Worm (Caenorhabditis elegans) whole organism, early embryonic: Measurements from ENCODE around the gene srw-43.
"Not testable (repeated sequence)": the region's sequence is repeated elsewhere in the genome, so short reads cannot be mapped to it uniquely, and the experiment has no call there.

Source experiments
- B0310.2 ChIP-seq: sonication (generic microtip); optimal IDR thresholded peaks from 2 replicates; lab custom pipeline; 2016; ENCODE audit warnings: mild to moderate bottlenecking, missing genetic modification characterization, missing compliant biosample characterization
- F13C5.2 ChIP-seq: sonication (generic microtip); optimal IDR thresholded peaks from 2 replicates; lab custom pipeline; 2017; ENCODE audit warnings: mild to moderate bottlenecking, missing genetic modification characterization, inconsistent platforms, missing compliant biosample characterization
- aly-1 ChIP-seq: sonication (generic microtip); optimal IDR thresholded peaks from 2 replicates; lab custom pipeline; 2016; ENCODE audit warnings: missing genetic modification characterization, missing compliant biosample characterization
- ama-1 ChIP-seq: fragments of 150-350 bp; optimal IDR thresholded peaks from 2 replicates; lab custom pipeline; 2014
- ceh-13 ChIP-seq: fragments of 200-800 bp; sonication (Bioruptor generic); optimal IDR thresholded peaks from 2 replicates; lab custom pipeline; 2018; ENCODE audit warnings: mild to moderate bottlenecking, missing genetic modification characterization, missing compliant biosample characterization
- ceh-36 ChIP-seq: sonication (generic microtip); optimal IDR thresholded peaks from 2 replicates; lab custom pipeline; 2016; ENCODE audit warnings: missing genetic modification characterization, inconsistent platforms, missing compliant biosample characterization
- ets-7 ChIP-seq: sonication (generic microtip); optimal IDR thresholded peaks from 2 replicates; lab custom pipeline; 2016; ENCODE audit warnings: missing genotype, missing genetic modification characterization, missing compliant biosample characterization
- flt-1 ChIP-seq: fragments of 200-800 bp; sonication (Bioruptor generic); IDR thresholded peaks from 2 replicates; pipeline ENCODE4 v1.3.6; 2022; ENCODE audit warnings: missing genetic modification characterization, missing compliant biosample characterization
- hmbx-1 ChIP-seq: sonication (generic microtip); optimal IDR thresholded peaks from 2 replicates; lab custom pipeline; 2016; ENCODE audit warnings: mild to moderate bottlenecking, missing genetic modification characterization, missing compliant biosample characterization
- hmg-4 ChIP-seq: fragments of 200-800 bp; sonication (Bioruptor generic); optimal IDR thresholded peaks from 2 replicates; lab custom pipeline; 2018; ENCODE audit warnings: mild to moderate bottlenecking, missing genetic modification characterization, missing compliant biosample characterization
- hnd-1 ChIP-seq: sonication (generic microtip); optimal IDR thresholded peaks from 2 replicates; lab custom pipeline; 2016; ENCODE audit warnings: missing genetic modification characterization, missing compliant biosample characterization
- pes-1 ChIP-seq: fragments of 200-800 bp; sonication (Bioruptor generic); IDR thresholded peaks from 2 replicates; pipeline ENCODE4 v1.3.6; 2022; ENCODE audit warnings: missing genetic modification reagents, missing genetic modification characterization, missing compliant biosample characterization
- scrt-1 ChIP-seq: fragments of 200-800 bp; sonication (Bioruptor generic); IDR thresholded peaks from 2 replicates; pipeline ENCODE4 v1.3.6; 2022; ENCODE audit warnings: missing genetic modification characterization, missing compliant biosample characterization
- sea-1 ChIP-seq: fragments of 200-800 bp; sonication (Bioruptor generic); conservative IDR thresholded peaks from 2 replicates; pipeline ENCODE4 v1.3.6; 2022; ENCODE audit warnings: missing genetic modification characterization, missing compliant biosample characterization
- tbx-11 ChIP-seq: fragments of 200-800 bp; sonication (Bioruptor generic); IDR thresholded peaks from 2 replicates; pipeline ENCODE4 v1.3.6; 2022; ENCODE audit warnings: missing genetic modification characterization, missing compliant biosample characterization
- tbx-37 ChIP-seq: fragments of 200-800 bp; sonication (Bioruptor generic); conservative IDR thresholded peaks from 2 replicates; pipeline ENCODE4 v1.3.6; 2022; ENCODE audit warnings: missing genetic modification reagents, missing genetic modification characterization, missing compliant biosample characterization
- tra-4 ChIP-seq: sonication (generic microtip); optimal IDR thresholded peaks from 2 replicates; lab custom pipeline; 2017; ENCODE audit warnings: missing genetic modification characterization, missing compliant biosample characterization

srw-43 gene

DNA sequence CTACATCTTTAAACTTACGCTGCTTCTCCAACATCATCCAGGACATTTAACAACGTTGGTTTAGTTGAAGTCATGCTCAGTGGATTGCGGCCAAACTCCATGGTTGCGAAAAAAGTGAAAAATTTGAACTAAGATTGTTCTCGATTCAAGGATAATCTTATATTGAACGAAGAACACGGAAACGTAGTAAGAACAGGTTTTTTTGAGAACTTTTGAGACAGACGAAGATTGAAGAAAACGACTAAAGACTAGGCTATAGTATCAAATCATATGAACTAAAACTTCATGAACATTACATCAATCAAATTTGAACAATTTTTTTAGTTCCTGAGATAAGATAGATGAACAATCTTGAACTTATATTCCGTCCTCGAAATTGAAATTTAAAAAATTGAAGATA, 38.7 kb upstream of the srw-43 start, which contains the start of gene W06G6.10:
TSS of gene W06G6.10 (minus strand) at position 101 of the 400 bp plus-strand sequence.
- TF ChIP-seq hmbx-1: no peak

DNA sequence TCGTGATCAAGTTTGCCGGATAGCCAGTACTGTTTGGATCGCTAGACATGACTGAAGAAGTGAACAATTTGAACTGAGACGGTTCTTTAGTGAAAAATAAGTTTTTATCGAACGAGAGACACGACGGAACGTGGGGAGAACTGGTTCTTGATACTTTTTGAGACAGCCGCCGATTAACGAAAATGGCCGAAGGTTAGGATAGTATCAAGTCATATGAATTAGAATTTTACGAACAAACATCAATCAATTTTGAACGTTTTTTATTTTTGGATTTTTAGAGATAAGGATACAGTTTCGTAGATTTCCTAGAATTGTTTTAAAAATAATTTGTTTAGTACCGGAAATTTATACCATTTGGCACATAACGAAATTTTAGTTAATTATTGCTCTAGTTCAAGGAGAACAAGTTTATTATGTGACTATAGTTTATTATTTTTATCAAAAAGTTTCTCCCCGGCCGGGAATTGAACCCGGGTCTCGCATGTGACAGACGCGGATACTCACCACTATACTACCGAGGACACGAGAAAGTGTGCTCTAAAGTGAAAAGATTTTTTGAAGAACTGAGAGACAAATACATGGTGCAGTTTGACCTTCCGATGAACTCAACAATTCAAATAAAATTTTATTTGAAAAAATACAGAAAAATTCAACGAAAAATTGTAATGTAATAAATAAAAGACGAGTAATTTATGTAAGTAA, 37.4 kb upstream of the srw-43 start, which contains the start of gene W06G6.20:
TSS of gene W06G6.20 (minus strand) at position 51 of the 702 bp plus-strand sequence.
- no peak for TF ChIP-seq F13C5.2 (tag; lab: Kevin White, UChicago)
- no peak for TF ChIP-seq tbx-37

DNA sequence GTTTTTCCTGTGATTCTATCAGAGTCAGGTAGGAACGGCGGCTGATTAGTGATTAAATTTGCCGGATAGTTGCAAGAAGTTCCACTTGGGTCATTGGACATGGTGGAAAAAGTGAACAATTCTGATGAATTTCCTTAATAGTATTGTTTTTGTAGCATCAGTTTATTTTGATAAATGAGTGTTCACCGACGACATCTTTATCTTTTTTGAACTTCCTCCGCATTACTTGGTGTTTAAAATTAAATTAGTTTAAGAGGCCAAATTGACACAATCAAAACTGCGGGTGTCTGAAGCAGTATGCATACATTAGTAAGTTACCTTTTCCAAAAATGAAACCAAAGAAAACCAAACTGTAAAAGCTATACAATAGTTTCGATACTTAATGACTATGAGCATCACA, 36.6 kb upstream of the srw-43 start, which contains the start of gene W06G6.11:
TSS of gene W06G6.11 (minus strand) at position 101 of the 400 bp plus-strand sequence.
- TF ChIP-seq sea-1 (GFP tag; lab: Robert Waterston, UW); ceh-36 (tag; lab: Kevin White, UChicago); B0310.2: not testable (repeated sequence)

DNA sequence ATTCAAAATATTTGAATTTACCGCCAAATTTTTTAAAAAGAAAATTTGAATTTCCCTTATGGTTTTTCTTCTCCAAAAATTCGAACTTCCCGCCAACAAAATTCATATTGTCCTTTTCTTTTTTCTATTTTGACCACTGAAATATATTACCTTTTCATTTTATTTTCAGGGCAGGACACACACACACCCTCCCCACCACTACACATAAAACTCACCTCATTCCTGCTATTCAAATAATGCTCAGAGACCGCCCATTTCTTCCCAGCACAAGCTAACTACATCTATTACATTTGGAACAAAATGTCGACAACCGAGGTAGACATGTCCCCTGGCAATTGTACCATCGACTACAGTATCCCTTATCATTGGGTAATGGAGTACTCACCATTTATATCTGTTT, 31.6 kb upstream of the srw-43 start, which contains the start of gene W06G6.15:
TSS of gene W06G6.15 (plus strand) at position 301 of the 400 bp plus-strand sequence.
- not testable (repeated sequence) for TF ChIP-seq ets-7, tra-4, F13C5.2 (tag; lab: Kevin White, UChicago)

DNA sequence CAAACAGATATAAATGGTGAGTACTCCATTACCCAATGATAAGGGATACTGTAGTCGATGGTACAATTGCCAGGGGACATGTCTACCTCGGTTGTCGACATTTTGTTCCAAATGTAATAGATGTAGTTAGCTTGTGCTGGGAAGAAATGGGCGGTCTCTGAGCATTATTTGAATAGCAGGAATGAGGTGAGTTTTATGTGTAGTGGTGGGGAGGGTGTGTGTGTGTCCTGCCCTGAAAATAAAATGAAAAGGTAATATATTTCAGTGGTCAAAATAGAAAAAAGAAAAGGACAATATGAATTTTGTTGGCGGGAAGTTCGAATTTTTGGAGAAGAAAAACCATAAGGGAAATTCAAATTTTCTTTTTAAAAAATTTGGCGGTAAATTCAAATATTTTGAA, 25.0 kb upstream of the srw-43 start, which contains the start of gene Y70C5B.2:
TSS of gene Y70C5B.2 (minus strand) at position 101 of the 400 bp plus-strand sequence.
- TF ChIP-seq aly-1 (tag; lab: Kevin White, UChicago); tbx-37; tbx-11 (GFP tag; lab: Robert Waterston, UW): not testable (repeated sequence)

DNA sequence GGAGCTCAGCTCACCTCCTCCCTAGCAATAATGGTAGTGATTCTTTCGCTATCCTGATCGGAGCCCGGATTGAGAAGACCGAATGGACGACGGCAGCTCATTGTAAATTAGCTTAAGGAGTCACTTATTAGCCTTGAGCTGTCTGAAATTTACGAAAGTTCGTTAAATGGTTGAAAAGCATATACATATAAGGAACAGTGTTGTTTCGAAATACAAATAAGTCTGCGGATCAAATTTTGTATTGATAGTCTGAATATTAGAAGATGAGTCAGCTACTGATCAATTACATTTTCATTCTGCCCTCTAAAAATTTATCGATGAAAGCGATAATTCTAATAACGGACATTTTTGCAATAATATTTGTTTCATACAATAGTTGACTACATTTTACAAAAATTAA, 19.2 kb upstream of the srw-43 start, which contains the start of gene F14F8.14:
TSS of gene F14F8.14 (minus strand) at position 101 of the 400 bp plus-strand sequence.
- TF ChIP-seq ceh-36 (tag; lab: Kevin White, UChicago): no peak
- no peak for TF ChIP-seq B0310.2
- TF ChIP-seq hnd-1 (tag; lab: Kevin White, UChicago): no peak

DNA sequence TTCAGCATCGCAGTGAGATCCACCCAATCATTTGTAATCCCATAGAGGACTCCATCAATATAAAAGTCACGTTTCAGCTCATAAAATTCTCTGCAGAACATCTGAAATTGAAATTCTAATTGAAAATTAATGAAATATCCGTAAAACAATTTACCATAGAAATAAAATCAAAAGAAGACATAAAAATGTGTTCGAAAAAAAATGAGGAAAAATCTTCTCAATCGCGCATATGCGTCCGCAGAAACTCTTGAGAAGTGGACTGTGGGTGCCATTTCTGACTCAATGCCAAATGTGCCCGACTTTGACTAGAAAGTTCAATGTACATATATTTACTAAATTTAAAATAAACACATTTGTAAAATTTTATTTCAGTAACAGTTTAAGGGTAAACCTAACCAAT, 17.4 kb upstream of the srw-43 start, which contains the start of gene F14F8.9:
TSS of gene F14F8.9 (minus strand) at position 101 of the 400 bp plus-strand sequence.
- no peak for TF ChIP-seq ets-7 (tag; lab: Kevin White, UChicago)
- TF ChIP-seq ceh-13: no peak
- no peak for TF ChIP-seq aly-1 (tag; lab: Kevin White, UChicago)
- TF ChIP-seq tbx-11 (GFP tag; lab: Robert Waterston, UW): no peak
- TF ChIP-seq hmg-4 (GFP tag; lab: Kevin White, UChicago): no peak
- TF ChIP-seq B0310.2: no peak
- no peak for TF ChIP-seq scrt-1 (GFP tag; lab: Robert Waterston, UW)
- no peak for TF ChIP-seq tra-4 (tag; lab: Kevin White, UChicago)

DNA sequence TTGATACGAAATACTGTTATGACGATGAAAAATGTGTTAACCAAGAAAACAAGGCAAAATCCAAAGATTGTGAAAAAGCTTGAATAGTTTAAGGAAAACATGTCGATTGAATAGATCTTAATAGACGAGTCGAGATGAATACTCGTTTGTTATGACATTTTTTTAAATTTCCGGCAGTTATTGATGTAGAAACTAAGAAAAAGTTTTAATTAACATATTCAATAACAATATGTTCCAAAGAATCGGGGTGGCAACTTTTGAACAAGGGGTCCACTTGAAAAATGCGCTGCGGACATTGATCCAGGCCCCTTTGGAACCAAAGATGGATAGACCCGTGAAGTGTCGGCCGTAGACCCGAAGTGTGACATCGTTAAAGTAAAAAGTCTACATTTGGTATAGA, 14.6 kb upstream of the srw-43 start, which contains the start of gene str-61:
TSS of gene str-61 (minus strand) at position 101 of the 400 bp plus-strand sequence.
- no peak for TF ChIP-seq hmg-4 (GFP tag; lab: Kevin White, UChicago)
- TF ChIP-seq ceh-36 (tag; lab: Kevin White, UChicago): no peak
- TF ChIP-seq sea-1 (GFP tag; lab: Robert Waterston, UW): no peak
- TF ChIP-seq flt-1: no peak

DNA sequence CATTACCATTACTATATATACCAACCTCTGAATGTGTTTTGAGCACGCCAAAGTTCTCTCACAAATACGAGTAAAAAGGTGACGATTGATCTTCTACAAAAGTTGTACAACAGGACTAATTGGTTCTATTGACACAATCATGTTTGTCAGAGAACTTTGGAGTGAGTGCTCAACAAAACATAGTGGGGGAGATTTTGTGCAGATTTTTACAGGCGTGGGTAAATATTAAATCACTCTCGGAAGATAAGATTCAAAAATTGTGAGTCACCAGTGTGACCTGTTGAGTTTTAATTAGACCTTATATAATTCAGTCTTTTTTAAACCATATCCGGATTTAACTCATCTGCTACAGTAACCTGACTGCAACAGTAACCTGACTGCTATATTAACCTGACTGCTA, 13.6 kb upstream of the srw-43 start, which contains the start of gene F14F8.8:
TSS of gene F14F8.8 (minus strand) at position 101 of the 400 bp plus-strand sequence.
- TF ChIP-seq tbx-11 (GFP tag; lab: Robert Waterston, UW): no peak

DNA sequence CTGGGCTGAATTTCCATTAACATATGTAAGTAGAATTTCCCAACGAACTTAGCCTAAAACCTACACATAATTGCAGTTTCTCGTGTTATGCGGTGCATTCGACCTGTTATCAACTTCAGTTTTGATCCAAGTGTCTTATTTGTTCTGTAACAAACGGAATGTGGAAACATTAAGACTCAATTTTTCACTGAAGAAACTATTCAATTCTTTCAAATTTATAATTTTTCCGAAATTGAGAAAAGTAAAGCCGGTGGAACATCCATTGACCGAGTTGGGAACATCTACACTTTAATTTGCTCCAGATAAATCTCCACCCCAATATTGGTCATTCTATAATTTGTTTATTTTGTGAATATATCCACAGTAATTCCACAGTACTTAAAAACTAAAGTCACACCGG, 11.4 kb upstream of the srw-43 start:
- TF ChIP-seq ama-1 (lab: Kevin White, UChicago) (no peak), hmg-4 (GFP tag; lab: Kevin White, UChicago) (no peak), tbx-11 (GFP tag; lab: Robert Waterston, UW) (no peak), aly-1 (tag; lab: Kevin White, UChicago) (no peak), ets-7 (tag; lab: Kevin White, UChicago) (no peak), B0310.2 (no peak), hmbx-1 (no peak), tra-4 (tag; lab: Kevin White, UChicago) (no peak), tbx-37 (no peak), pes-1 (GFP tag; lab: Robert Waterston, UW) (no peak), F13C5.2 (tag; lab: Kevin White, UChicago) (no peak), sea-1 (GFP tag; lab: Robert Waterston, UW) (no peak), hnd-1 (tag; lab: Kevin White, UChicago) (no peak)
